Fruit fly (Drosophila melanogaster) Kc167 (cell line): ENCODE measurements around the gene CG13920.

Experiments used
- Myc ChIP-seq: fragments of >200 bp; optimal IDR thresholded peaks from 2 replicates; lab custom pipeline; 2017; ENCODE audit warnings: missing external identifiers
- Sin3A ChIP-seq: fragments of >200 bp; optimal IDR thresholded peaks from 2 replicates; lab custom pipeline; 2018; ENCODE audit warnings: missing external identifiers
- h ChIP-seq: fragments of >200 bp; optimal IDR thresholded peaks from 3 replicates; lab custom pipeline; 2018; ENCODE audit warnings: missing external identifiers
- psq ChIP-seq: fragments of >200 bp; optimal IDR thresholded peaks from 2 replicates; lab custom pipeline; 2017; ENCODE audit warnings: missing external identifiers

DNA sequence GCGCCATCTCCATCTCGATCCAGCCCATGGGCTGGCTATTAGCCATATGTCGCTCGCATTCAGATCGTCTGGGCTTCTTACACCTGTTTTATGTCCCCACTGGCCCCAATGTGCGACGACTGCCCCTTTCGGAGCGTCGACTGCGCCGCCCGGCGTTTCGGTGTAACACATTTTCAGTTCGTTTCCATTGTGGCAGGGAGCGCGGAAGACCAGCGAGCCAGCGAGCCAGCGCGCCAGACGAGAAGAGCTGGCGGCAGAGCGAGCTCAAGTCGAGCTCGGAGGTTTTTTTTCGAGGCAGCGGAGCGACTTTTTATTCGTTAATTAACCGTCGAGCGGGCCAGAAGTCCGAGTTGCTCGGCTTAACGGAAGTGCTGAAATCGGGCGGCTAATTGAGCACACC is 25.6 kb downstream of the CG13920 start, which contains the start of gene CG7991:
- no peak for TF ChIP-seq psq (lab: Kevin White, UChicago)
- TF ChIP-seq h (lab: Kevin White, UChicago) = no peak
- no peak for TF ChIP-seq Myc (lab: Kevin White, UChicago)
- no peak for TF ChIP-seq Sin3A (lab: Kevin White, UChicago)
